Worm (Caenorhabditis elegans): ENCODE data around the gene K04H4.5.

DNA sequence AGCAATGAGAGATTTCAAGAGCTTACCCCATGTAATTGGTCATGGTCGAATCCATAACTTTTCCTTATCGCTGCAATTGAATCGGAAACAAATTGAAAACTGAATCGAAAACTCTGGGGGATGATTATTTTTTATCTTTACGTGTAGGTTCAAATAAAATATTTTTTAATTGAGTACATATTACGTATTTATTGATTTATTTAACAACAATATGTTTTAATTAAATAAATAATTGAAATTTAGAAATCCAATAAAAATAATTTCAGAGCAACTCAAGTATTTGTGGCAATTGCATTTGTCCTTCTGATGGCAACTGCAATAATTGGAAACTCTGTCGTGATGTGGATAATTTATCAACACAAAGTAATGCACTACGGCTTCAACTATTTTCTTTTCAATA is 26.4 kb downstream of the K04H4.5 start, which contains the start of gene C38C10.3:
- TF ChIP-seq nhr-6 (tag; optimal IDR thresholded peaks at IDR 0.05) (no peak), dmd-4 (tag; optimal IDR thresholded peaks at IDR 0.05) (no peak), fos-1 (tag; optimal IDR thresholded peaks at IDR 0.05) (no peak), nhr-11 (tag; optimal IDR thresholded peaks at IDR 0.05) (no peak), skn-1 (tag; optimal IDR thresholded peaks at IDR 0.05) (no peak), lsy-2 (tag; optimal IDR thresholded peaks at IDR 0.05) (no peak), R02D3.7 (tag; optimal IDR thresholded peaks at IDR 0.05) (no peak), ceh-82 (tag; optimal IDR thresholded peaks at IDR 0.05) (no peak), nhr-77 (tag; optimal IDR thresholded peaks at IDR 0.05) (no peak)
